Fruit fly (Drosophila melanogaster) whole organism, embryonic: ENCODE measurements around the gene CG16734.

Experiments
- Adf1 ChIP-seq: fragments of 200-800 bp; sonication (Bioruptor generic); IDR thresholded peaks from 2 replicates; pipeline ENCODE4 v1.3.6; 2022; ENCODE audit warnings: missing biosample characterization, missing genetic modification characterization
- B-H2 ChIP-seq: fragments of 200-800 bp; sonication (Bioruptor generic); optimal IDR thresholded peaks from 2 replicates; lab custom pipeline; 2018; ENCODE audit warnings: missing biosample characterization, mild to moderate bottlenecking, missing genetic modification characterization
- CG10267 ChIP-seq: fragments of 200-800 bp; sonication (Bioruptor generic); optimal IDR thresholded peaks from 2 replicates; lab custom pipeline; 2018; ENCODE audit warnings: missing biosample characterization, mild to moderate bottlenecking, missing genetic modification characterization, moderate library complexity
- CG12104 ChIP-seq: fragments of 200-800 bp; sonication (Bioruptor generic); optimal IDR thresholded peaks from 3 replicates; lab custom pipeline; 2016; ENCODE audit warnings: missing biosample characterization, missing genetic modification characterization
- CG13296 ChIP-seq: fragments of 200-800 bp; sonication (Bioruptor generic); optimal IDR thresholded peaks from 3 replicates; lab custom pipeline; 2018; ENCODE audit warnings: missing biosample characterization, mild to moderate bottlenecking, missing genetic modification characterization
- CG16813 ChIP-seq: fragments of 200-800 bp; sonication (Bioruptor generic); IDR thresholded peaks from 3 replicates; pipeline ENCODE4 v1.3.6; 2022; ENCODE audit warnings: missing biosample characterization, missing genetic modification characterization; ENCODE audit not compliant: partially characterized antibody
- CG17385 ChIP-seq: fragments of 200-800 bp; sonication (Bioruptor generic); optimal IDR thresholded peaks from 3 replicates; lab custom pipeline; 2018; ENCODE audit warnings: missing biosample characterization, mild to moderate bottlenecking, missing genetic modification characterization
- CG32767 ChIP-seq: fragments of 200-800 bp; sonication (Bioruptor generic); IDR thresholded peaks from 2 replicates; pipeline ENCODE4 v1.3.6; 2022; ENCODE audit warnings: missing biosample characterization, missing genetic modification characterization
- CG3281 ChIP-seq: fragments of 200-800 bp; sonication (Bioruptor generic); optimal IDR thresholded peaks from 3 replicates; lab custom pipeline; 2017; ENCODE audit warnings: missing biosample characterization, mild to moderate bottlenecking, missing genetic modification characterization
- CG3407 ChIP-seq: fragments of 200-800 bp; sonication (Bioruptor generic); optimal IDR thresholded peaks from 2 replicates; lab custom pipeline; 2018; ENCODE audit warnings: missing biosample characterization, mild to moderate bottlenecking, missing genetic modification characterization
- CG3726 ChIP-seq: fragments of 200-800 bp; sonication (Bioruptor generic); IDR thresholded peaks from 3 replicates; pipeline ENCODE4, ENCODE4 v1.3.6; 2022; ENCODE audit warnings: missing biosample characterization, missing genetic modification characterization
- CG6175 ChIP-seq: fragments of 200-800 bp; sonication (Bioruptor generic); IDR thresholded peaks from 3 replicates; pipeline ENCODE4 v1.3.6; 2022; ENCODE audit warnings: missing biosample characterization, missing genetic modification characterization
- CG6765 ChIP-seq: fragments of 200-800 bp; sonication (Bioruptor generic); optimal IDR thresholded peaks from 3 replicates; lab custom pipeline; 2017; ENCODE audit warnings: missing biosample characterization, mild to moderate bottlenecking, missing genetic modification characterization
- CG7745 ChIP-seq: fragments of 200-800 bp; sonication (Bioruptor generic); optimal IDR thresholded peaks from 2 replicates; lab custom pipeline; 2018; ENCODE audit warnings: missing biosample characterization, mild to moderate bottlenecking, missing genetic modification characterization, moderate library complexity
- Chrac-16 ChIP-seq: fragments of 200-800 bp; sonication (Bioruptor generic); optimal IDR thresholded peaks from 3 replicates; lab custom pipeline; 2016; ENCODE audit warnings: missing biosample characterization, missing genetic modification characterization
- CrebB ChIP-seq: fragments of 200-800 bp; sonication (Bioruptor generic); optimal IDR thresholded peaks from 3 replicates; lab custom pipeline; 2018; ENCODE audit warnings: missing biosample characterization, mild to moderate bottlenecking, missing genetic modification characterization
- Dip3 ChIP-seq: fragments of 200-800 bp; sonication (Bioruptor generic); optimal IDR thresholded peaks from 3 replicates; lab custom pipeline; 2016; ENCODE audit warnings: missing biosample characterization, missing genetic modification characterization
- Doc2 ChIP-seq: fragments of 200-800 bp; sonication (Bioruptor generic); IDR thresholded peaks from 2 replicates; pipeline ENCODE4 v1.3.6; 2022; ENCODE audit warnings: missing biosample characterization, missing genetic modification characterization
- Dp ChIP-seq: fragments of 200-800 bp; sonication (Bioruptor generic); optimal IDR thresholded peaks from 2 replicates; lab custom pipeline; 2018; ENCODE audit warnings: missing biosample characterization, mild to moderate bottlenecking, missing genetic modification characterization, moderate library complexity
- Drgx ChIP-seq: fragments of 200-800 bp; sonication (Bioruptor generic); IDR thresholded peaks from 2 replicates; pipeline ENCODE4 v1.3.6; 2022; ENCODE audit warnings: missing biosample characterization, missing genetic modification characterization
- Hr51 ChIP-seq, 2 experiments: fragments of 200-800 bp; sonication (Bioruptor generic); optimal IDR thresholded peaks; 2 replicates in 1 of 2; 3 replicates in 1 of 2; lab custom pipeline; 2016 to 2018; ENCODE audit warnings: missing biosample characterization in 2 of 2, missing genetic modification characterization in 2 of 2, mild to moderate bottlenecking in 1 of 2, moderate library complexity in 1 of 2
- NC2β ChIP-seq: fragments of 200-800 bp; sonication (Bioruptor generic); optimal IDR thresholded peaks from 2 replicates; lab custom pipeline; 2016; ENCODE audit warnings: missing biosample characterization, missing genetic modification characterization
- Oaz ChIP-seq: fragments of 200-800 bp; sonication (Bioruptor generic); IDR thresholded peaks from 2 replicates; pipeline ENCODE4 v1.3.6; 2022; ENCODE audit warnings: missing biosample characterization, missing genetic modification characterization
- Opbp ChIP-seq: fragments of 200-800 bp; sonication (Bioruptor generic); IDR thresholded peaks from 3 replicates; pipeline ENCODE4 v1.3.6; 2022; ENCODE audit warnings: missing biosample characterization, missing genetic modification characterization; ENCODE audit not compliant: partially characterized antibody
- Optix ChIP-seq: fragments of 200-800 bp; sonication (Bioruptor generic); IDR thresholded peaks from 3 replicates; pipeline ENCODE4 v1.3.6; 2022; ENCODE audit warnings: missing biosample characterization, missing genetic modification characterization
- Ptx1 ChIP-seq: fragments of 200-800 bp; sonication (Bioruptor generic); IDR thresholded peaks from 2 replicates; pipeline ENCODE4 v1.3.6; 2022; ENCODE audit warnings: missing biosample characterization, missing genetic modification characterization
- Sin3A ChIP-seq: fragments of >200 bp; optimal IDR thresholded peaks from 2 replicates; lab custom pipeline; 2018
- ase ChIP-seq: fragments of 200-800 bp; sonication (Bioruptor generic); IDR thresholded peaks from 3 replicates; pipeline ENCODE4 v1.3.6; 2022; ENCODE audit warnings: missing biosample characterization, missing genetic modification characterization
- btn ChIP-seq: fragments of 200-800 bp; sonication (Bioruptor generic); optimal IDR thresholded peaks from 2 replicates; lab custom pipeline; 2016; ENCODE audit warnings: missing biosample characterization, missing genetic modification characterization
- caup ChIP-seq: fragments of 200-800 bp; sonication (Bioruptor generic); optimal IDR thresholded peaks from 3 replicates; lab custom pipeline; 2017; ENCODE audit warnings: missing biosample characterization, mild to moderate bottlenecking, missing genetic modification characterization, moderate library complexity; ENCODE audit not compliant: severe bottlenecking
- dm ChIP-seq: fragments of 200-800 bp; sonication (Bioruptor generic); optimal IDR thresholded peaks from 3 replicates; lab custom pipeline; 2016; ENCODE audit warnings: missing biosample characterization, missing genetic modification characterization
- dysf ChIP-seq: fragments of 200-800 bp; sonication (Bioruptor generic); IDR thresholded peaks from 3 replicates; pipeline ENCODE4 v1.3.6; 2022; ENCODE audit warnings: missing biosample characterization, missing genetic modification characterization
- eyg ChIP-seq: fragments of 200-800 bp; sonication (Bioruptor generic); optimal IDR thresholded peaks from 3 replicates; lab custom pipeline; 2016; ENCODE audit warnings: missing biosample characterization, missing genetic modification characterization
- fd64A ChIP-seq: fragments of 200-800 bp; sonication (Bioruptor generic); optimal IDR thresholded peaks from 3 replicates; lab custom pipeline; 2018; ENCODE audit warnings: missing biosample characterization, mild to moderate bottlenecking, missing genetic modification characterization
- fd96Cb ChIP-seq: fragments of 200-800 bp; sonication (Bioruptor generic); optimal IDR thresholded peaks from 2 replicates; lab custom pipeline; 2018; ENCODE audit warnings: missing biosample characterization, mild to moderate bottlenecking, missing genetic modification characterization, moderate library complexity
- gcm ChIP-seq: fragments of 200-800 bp; sonication (Bioruptor generic); optimal IDR thresholded peaks from 2 replicates; lab custom pipeline; 2019; ENCODE audit warnings: missing biosample characterization, mild to moderate bottlenecking, missing genetic modification characterization, moderate library complexity
- grn ChIP-seq: fragments of 200-800 bp; sonication (Bioruptor generic); optimal IDR thresholded peaks from 3 replicates; lab custom pipeline; 2017; ENCODE audit warnings: missing biosample characterization, missing genetic modification characterization
- gt ChIP-seq: fragments of 200-800 bp; sonication (Bioruptor generic); IDR thresholded peaks from 2 replicates; pipeline ENCODE4 v1.3.6; 2022; ENCODE audit warnings: missing biosample characterization, missing genetic modification characterization
- kni ChIP-seq: fragments of 200-800 bp; sonication (Bioruptor generic); optimal IDR thresholded peaks from 3 replicates; lab custom pipeline; 2017; ENCODE audit warnings: mild to moderate bottlenecking, missing biosample characterization, missing genetic modification reagents, missing genetic modification characterization
- p53 ChIP-seq: fragments of 200-800 bp; sonication (Bioruptor generic); optimal IDR thresholded peaks from 2 replicates; lab custom pipeline; 2016; ENCODE audit warnings: missing biosample characterization, missing genetic modification characterization
- pan ChIP-seq, 4 experiments: fragments of >200 bp in 3 of 4; fragments of 200-800 bp in 1 of 4; sonication (Bioruptor generic) in 1 of 4; optimal IDR thresholded peaks in 3 of 4; IDR thresholded peaks in 1 of 4; 2 replicates each; pipeline versions ENCODE4 v1.3.6 to Lab custom; 2017 to 2022; ENCODE audit warnings: missing biosample characterization in 2 of 4, missing genetic modification characterization in 2 of 4, mixed read lengths in 1 of 4
- ranshi ChIP-seq: fragments of 200-800 bp; sonication (Bioruptor generic); IDR thresholded peaks from 2 replicates; pipeline ENCODE4 v1.3.6; 2022; ENCODE audit warnings: missing biosample characterization, missing genetic modification characterization
- scrt ChIP-seq: fragments of 200-800 bp; sonication (Bioruptor generic); optimal IDR thresholded peaks from 2 replicates; lab custom pipeline; 2018; ENCODE audit warnings: missing biosample characterization, mild to moderate bottlenecking, missing genetic modification characterization, moderate library complexity
- sim ChIP-seq: fragments of 200-800 bp; sonication (Bioruptor generic); IDR thresholded peaks from 2 replicates; pipeline ENCODE4 v1.3.6; 2022; ENCODE audit warnings: missing biosample characterization, missing genetic modification characterization
- slbo ChIP-seq: fragments of 200-800 bp; sonication (Bioruptor generic); IDR thresholded peaks from 2 replicates; pipeline ENCODE4 v1.3.6; 2022; ENCODE audit warnings: missing biosample characterization, missing genetic modification characterization
- stwl ChIP-seq: fragments of 200-800 bp; sonication (Bioruptor generic); optimal IDR thresholded peaks from 3 replicates; lab custom pipeline; 2018; ENCODE audit warnings: missing biosample characterization, mild to moderate bottlenecking, missing genetic modification characterization, moderate library complexity
- tin ChIP-seq: fragments of 200-800 bp; sonication (Bioruptor generic); optimal IDR thresholded peaks from 3 replicates; lab custom pipeline; 2016; ENCODE audit warnings: missing biosample characterization, missing genetic modification characterization
- vfl ChIP-seq: fragments of 200-800 bp; sonication (Bioruptor generic); optimal IDR thresholded peaks from 2 replicates; lab custom pipeline; 2016; ENCODE audit warnings: missing biosample characterization, missing genetic modification characterization
- wdn ChIP-seq: fragments of 200-800 bp; sonication (Bioruptor generic); IDR thresholded peaks from 2 replicates; pipeline ENCODE4 v1.3.6; 2022; ENCODE audit warnings: missing biosample characterization, missing genetic modification characterization

The CG16734 gene

dm6 chr3R:9237268-9238091, 17.4 kb upstream of the CG16734 start, which contains the start of gene pum (continued):
- TF ChIP-seq Adf1 (GFP tag; lab: Robert Waterston, UW): no peak
- TF ChIP-seq CG6175 (GFP tag; lab: Robert Waterston, UW): no peak
- no peak for TF ChIP-seq Optix (GFP tag; lab: Robert Waterston, UW)
- peak; percentile 37 for TF ChIP-seq CG12104 (GFP tag; lab: Kevin White, UChicago)
- peak; percentile 76 for TF ChIP-seq Ptx1 (GFP tag; lab: Robert Waterston, UW)
- no peak for TF ChIP-seq Oaz (GFP tag; lab: Robert Waterston, UW)
- TF ChIP-seq CG3726: no peak
- TF ChIP-seq Opbp (GFP tag; lab: Robert Waterston, UW): peak; percentile 53; the same call in 1 of the 3 replicates
- peak; percentile 17 for TF ChIP-seq Sin3A
- TF ChIP-seq CG17385 (GFP tag; lab: Kevin White, UChicago): peak; percentile 97
- TF ChIP-seq CG16813 (GFP tag; lab: Robert Waterston, UW): no peak
- TF ChIP-seq stwl (tag; lab: Kevin White, UChicago): peak; percentile 57
- TF ChIP-seq sim: no peak
- TF ChIP-seq scrt: no peak
- TF ChIP-seq vfl (GFP tag; lab: Kevin White, UChicago): no peak
- TF ChIP-seq fd96Cb: peak; percentile 21
- no peak for TF ChIP-seq fd64A
- TF ChIP-seq CG13296: no peak
- TF ChIP-seq dysf (GFP tag; lab: Robert Waterston, UW): peak; percentile 47; the same call in 1 of the 3 replicates
- TF ChIP-seq p53 (GFP tag; lab: Kevin White, UChicago): no peak
- peak; percentile 78 for TF ChIP-seq slbo (GFP tag; lab: Robert Waterston, UW)
- TF ChIP-seq grn: peak; percentile 90
- TF ChIP-seq Dp (GFP tag; lab: Kevin White, UChicago): peak; percentile 65
- no peak for TF ChIP-seq caup (GFP tag; lab: Kevin White, UChicago)
- no peak for TF ChIP-seq CG7745 (tag; lab: Kevin White, UChicago)
- peak; percentile 52; the same call in 1 of the 2 replicates for TF ChIP-seq ranshi (GFP tag; lab: Robert Waterston, UW)
- no peak for TF ChIP-seq CG6765 (GFP tag; lab: Kevin White, UChicago)
- TF ChIP-seq Chrac-16 (GFP tag; lab: Kevin White, UChicago): peak; percentile 22
- no peak for TF ChIP-seq pan (optimal IDR thresholded peaks at IDR 0.05; lab: Kevin White, UChicago)
- peak in 1 of 2 experiments; percentile 73 for TF ChIP-seq pan (GFP tag; optimal IDR thresholded peaks at IDR 0.05 in 1 of 2, IDR thresholded peaks at IDR 0.05 in 1 of 2)
- TF ChIP-seq tin (GFP tag; lab: Kevin White, UChicago): no peak
- no peak for TF ChIP-seq kni (GFP tag; lab: Kevin White, UChicago)
- no peak for TF ChIP-seq Drgx (GFP tag; lab: Robert Waterston, UW)
- peak; percentile 75 for TF ChIP-seq CG10267 (tag; lab: Kevin White, UChicago)
- TF ChIP-seq NC2β (GFP tag; lab: Kevin White, UChicago): peak; percentile 10
- peak; percentile 5 for TF ChIP-seq gcm (GFP tag; lab: Kevin White, UChicago)
- TF ChIP-seq Doc2 (GFP tag; lab: Robert Waterston, UW): no peak
- no peak for TF ChIP-seq Dip3
- TF ChIP-seq gt: no peak
- TF ChIP-seq eyg: no peak
- no peak for TF ChIP-seq B-H2 (GFP tag; lab: Kevin White, UChicago)
- no peak for TF ChIP-seq ase (GFP tag; lab: Robert Waterston, UW)
- TF ChIP-seq CrebB (tag; lab: Kevin White, UChicago): no peak
- TF ChIP-seq wdn (GFP tag; lab: Robert Waterston, UW): no peak
- peak; percentile 75 for TF ChIP-seq dm
- TF ChIP-seq CG32767: peak; percentile 6; the same call in 1 of the 2 replicates
- no peak for TF ChIP-seq CG3407
- TF ChIP-seq btn: no peak
- TF ChIP-seq CG3281 (GFP tag; lab: Kevin White, UChicago): no peak
- TF ChIP-seq Hr51 (GFP tag; optimal IDR thresholded peaks at IDR 0.05; lab: Kevin White, UChicago): peak in 1 of 2 experiments; percentile 58
